Fruit fly (Drosophila melanogaster) Kc167 (cell line): ENCODE data around the gene CG6974.

Experiments used
- Myc ChIP-seq: fragments of >200 bp; optimal IDR thresholded peaks from 2 replicates; lab custom pipeline; 2017; ENCODE audit warnings: missing external identifiers
- Sin3A ChIP-seq: fragments of >200 bp; optimal IDR thresholded peaks from 2 replicates; lab custom pipeline; 2018; ENCODE audit warnings: missing external identifiers
- h ChIP-seq: fragments of >200 bp; optimal IDR thresholded peaks from 3 replicates; lab custom pipeline; 2018; ENCODE audit warnings: missing external identifiers
- insv ChIP-seq: fragments of >200 bp; optimal IDR thresholded peaks from 3 replicates; lab custom pipeline; 2018; ENCODE audit warnings: missing external identifiers
- psq ChIP-seq: fragments of >200 bp; optimal IDR thresholded peaks from 2 replicates; lab custom pipeline; 2017; ENCODE audit warnings: missing external identifiers
- ttk ChIP-seq: sonication (Bioruptor generic); optimal IDR thresholded peaks from 2 replicates; lab custom pipeline; 2017; ENCODE audit warnings: missing external identifiers

dm6 chr3R:15092351-15092750 is 13.3 kb upstream of the CG6974 start:
- TF ChIP-seq ttk (lab: Kevin White, UChicago): no peak
- TF ChIP-seq psq (lab: Kevin White, UChicago): no peak
- TF ChIP-seq insv (lab: Kevin White, UChicago): no peak
- no peak for TF ChIP-seq Sin3A
- no peak for TF ChIP-seq Myc
- no peak for TF ChIP-seq h (lab: Kevin White, UChicago)
